Worm (Caenorhabditis elegans) whole organism, L1 larva: ENCODE measurements around the gene clc-9.
A peak's percentile ranks its signal among the peaks of the same experiment; 100 is the strongest.

Experiments
- C04F5.9 ChIP-seq: sonication (generic microtip); optimal IDR thresholded peaks from 2 replicates; lab custom pipeline; 2016; ENCODE audit warnings: missing genetic modification characterization, missing compliant biosample characterization
- Y116A8C.19 ChIP-seq: sonication (generic microtip); optimal IDR thresholded peaks from 2 replicates; lab custom pipeline; 2016; ENCODE audit warnings: missing compliant biosample characterization, missing genetic modification characterization, borderline replicate concordance
- blmp-1 ChIP-seq: fragments of 150-350 bp; optimal IDR thresholded peaks from 2 replicates; lab custom pipeline; 2014; ENCODE audit warnings: missing biosample characterization, missing genetic modification characterization
- ceh-8 ChIP-seq: fragments of 200-800 bp; sonication (Bioruptor generic); optimal IDR thresholded peaks from 2 replicates; lab custom pipeline; 2018; ENCODE audit warnings: mild to moderate bottlenecking, missing genetic modification characterization, moderate library complexity, missing compliant biosample characterization
- ceh-82 ChIP-seq, 3 experiments: fragments of 150-350 bp in 1 of 3; sonication (generic microtip) in 2 of 3; optimal IDR thresholded peaks; 2 replicates each; lab custom pipeline; 2014 to 2017; ENCODE audit warnings: missing biosample characterization in 3 of 3, missing genetic modification characterization in 3 of 3
- ces-1 ChIP-seq: fragments of 150-350 bp; optimal IDR thresholded peaks from 2 replicates; lab custom pipeline; 2014; ENCODE audit warnings: missing biosample characterization, missing genetic modification reagents, missing genetic modification characterization
- efl-3 ChIP-seq: fragments of 200-800 bp; sonication (Bioruptor generic); optimal IDR thresholded peaks from 2 replicates; lab custom pipeline; 2018; ENCODE audit warnings: mild to moderate bottlenecking, missing genetic modification characterization, missing compliant biosample characterization
- elt-3 ChIP-seq, 6 experiments: fragments of 150-350 bp in 1 of 6; sonication (generic microtip); optimal IDR thresholded peaks; 2 replicates each; lab custom pipeline; 2017 to 2018; ENCODE audit warnings: missing biosample characterization in 6 of 6, missing genetic modification characterization in 6 of 6, inconsistent platforms in 1 of 6
- ets-5 ChIP-seq: fragments of 200-800 bp; sonication (Bioruptor generic); IDR thresholded peaks from 2 replicates; pipeline ENCODE4 v1.3.6; 2022; ENCODE audit warnings: missing genetic modification characterization, missing compliant biosample characterization
- fkh-10 ChIP-seq: sonication (generic microtip); optimal IDR thresholded peaks from 2 replicates; lab custom pipeline; 2017; ENCODE audit warnings: missing biosample characterization, missing genetic modification reagents, missing genetic modification characterization
- fkh-8 ChIP-seq: sonication (generic microtip); optimal IDR thresholded peaks from 2 replicates; lab custom pipeline; 2016; ENCODE audit warnings: mild to moderate bottlenecking, missing genetic modification characterization, missing compliant biosample characterization
- grh-1 ChIP-seq: fragments of 200-800 bp; sonication (Bioruptor generic); IDR thresholded peaks from 2 replicates; pipeline ENCODE4 v1.3.6; 2022; ENCODE audit warnings: missing genetic modification reagents, missing genetic modification characterization, missing compliant biosample characterization
- hlh-4 ChIP-seq: sonication (generic microtip); optimal IDR thresholded peaks from 2 replicates; lab custom pipeline; 2016; ENCODE audit warnings: mild to moderate bottlenecking, missing genetic modification characterization, missing compliant biosample characterization
- hpl-2 ChIP-seq: fragments of 150-350 bp; optimal IDR thresholded peaks from 2 replicates; lab custom pipeline; 2014; ENCODE audit warnings: missing biosample characterization, missing genetic modification reagents, missing genetic modification characterization
- irx-1 ChIP-seq: sonication (generic microtip); optimal IDR thresholded peaks from 2 replicates; lab custom pipeline; 2016; ENCODE audit warnings: missing genetic modification characterization, missing compliant biosample characterization
- isw-1 ChIP-seq: fragments of 200-800 bp; sonication (Bioruptor generic); IDR thresholded peaks from 2 replicates; pipeline ENCODE4 v1.3.6; 2022; ENCODE audit warnings: missing genetic modification characterization, missing compliant biosample characterization
- lin-14 ChIP-seq: fragments of 200-800 bp; sonication (Bioruptor generic); optimal IDR thresholded peaks from 2 replicates; lab custom pipeline; 2018; ENCODE audit warnings: mild to moderate bottlenecking, missing genetic modification characterization, moderate library complexity, missing compliant biosample characterization
- lin-39 ChIP-seq: fragments of 150-350 bp; optimal IDR thresholded peaks from 2 replicates; lab custom pipeline; 2014; ENCODE audit warnings: missing biosample characterization, missing genetic modification reagents, missing genetic modification characterization
- lir-3 ChIP-seq: sonication (generic microtip); optimal IDR thresholded peaks from 2 replicates; lab custom pipeline; 2016; ENCODE audit warnings: mild to moderate bottlenecking, missing genetic modification characterization, moderate library complexity, missing compliant biosample characterization; ENCODE audit not compliant: poor library complexity
- mef-2 ChIP-seq: fragments of 150-350 bp; optimal IDR thresholded peaks from 2 replicates; lab custom pipeline; 2014; ENCODE audit warnings: missing biosample characterization, missing genetic modification characterization
- mep-1 ChIP-seq: fragments of 150-350 bp; optimal IDR thresholded peaks from 2 replicates; lab custom pipeline; 2014; ENCODE audit warnings: missing biosample characterization, missing genetic modification characterization
- nhr-28 ChIP-seq: fragments of 150-350 bp; optimal IDR thresholded peaks from 2 replicates; lab custom pipeline; 2014; ENCODE audit warnings: missing biosample characterization, missing genetic modification characterization
- nhr-76 ChIP-seq: sonication (generic microtip); optimal IDR thresholded peaks from 2 replicates; lab custom pipeline; 2017; ENCODE audit warnings: missing biosample characterization, missing genetic modification characterization
- nhr-84 ChIP-seq: sonication (generic microtip); optimal IDR thresholded peaks from 2 replicates; lab custom pipeline; 2017; ENCODE audit warnings: missing biosample characterization, missing genetic modification characterization
- nhr-85 ChIP-seq: sonication (generic microtip); peaks from one replicate; lab custom pipeline; 2016; ENCODE audit warnings: missing genetic modification characterization, inconsistent platforms, missing compliant biosample characterization
- pag-3 ChIP-seq: sonication (generic microtip); optimal IDR thresholded peaks from 2 replicates; lab custom pipeline; 2017; ENCODE audit warnings: missing genetic modification characterization, mild to moderate bottlenecking, missing compliant biosample characterization, antibody characterized with exemption, borderline replicate concordance; ENCODE audit not compliant: insufficient read depth
- pqm-1 ChIP-seq: sonication (generic microtip); optimal IDR thresholded peaks from 3 replicates; lab custom pipeline; 2017; ENCODE audit warnings: missing biosample characterization, missing genetic modification characterization
- rnt-1 ChIP-seq: sonication (generic microtip); optimal IDR thresholded peaks from 2 replicates; lab custom pipeline; 2016; ENCODE audit warnings: mild to moderate bottlenecking, missing genetic modification characterization, moderate library complexity, missing compliant biosample characterization
- snu-23 ChIP-seq: sonication (generic microtip); optimal IDR thresholded peaks from 2 replicates; lab custom pipeline; 2016; ENCODE audit warnings: missing genetic modification characterization, missing compliant biosample characterization
- sptf-1 ChIP-seq: fragments of 150-350 bp; optimal IDR thresholded peaks from 2 replicates; lab custom pipeline; 2014; ENCODE audit warnings: missing biosample characterization, missing genetic modification characterization
- swsn-7 ChIP-seq: sonication (generic microtip); optimal IDR thresholded peaks from 2 replicates; lab custom pipeline; 2016; ENCODE audit warnings: missing genetic modification characterization, missing compliant biosample characterization
- unc-30 ChIP-seq: sonication (generic microtip); optimal IDR thresholded peaks from 2 replicates; lab custom pipeline; 2017; ENCODE audit warnings: missing biosample characterization, missing genetic modification characterization
- unc-98 ChIP-seq: fragments of 200-800 bp; sonication (Bioruptor generic); IDR thresholded peaks from 2 replicates; pipeline ENCODE4 v1.3.6; 2022; ENCODE audit warnings: missing genetic modification characterization, missing compliant biosample characterization
- vab-15 ChIP-seq: sonication (generic microtip); optimal IDR thresholded peaks from 2 replicates; lab custom pipeline; 2017; ENCODE audit warnings: missing genotype, mild to moderate bottlenecking, missing genetic modification characterization, missing compliant biosample characterization
- zip-4 ChIP-seq: fragments of 200-800 bp; sonication (Bioruptor generic); optimal IDR thresholded peaks from 2 replicates; lab custom pipeline; 2018; ENCODE audit warnings: mild to moderate bottlenecking, missing genetic modification characterization, moderate library complexity, missing compliant biosample characterization
- ztf-4 ChIP-seq: fragments of 150-350 bp; optimal IDR thresholded peaks from 2 replicates; lab custom pipeline; 2014; ENCODE audit warnings: missing biosample characterization, missing genetic modification characterization

The clc-9 gene

DNA sequence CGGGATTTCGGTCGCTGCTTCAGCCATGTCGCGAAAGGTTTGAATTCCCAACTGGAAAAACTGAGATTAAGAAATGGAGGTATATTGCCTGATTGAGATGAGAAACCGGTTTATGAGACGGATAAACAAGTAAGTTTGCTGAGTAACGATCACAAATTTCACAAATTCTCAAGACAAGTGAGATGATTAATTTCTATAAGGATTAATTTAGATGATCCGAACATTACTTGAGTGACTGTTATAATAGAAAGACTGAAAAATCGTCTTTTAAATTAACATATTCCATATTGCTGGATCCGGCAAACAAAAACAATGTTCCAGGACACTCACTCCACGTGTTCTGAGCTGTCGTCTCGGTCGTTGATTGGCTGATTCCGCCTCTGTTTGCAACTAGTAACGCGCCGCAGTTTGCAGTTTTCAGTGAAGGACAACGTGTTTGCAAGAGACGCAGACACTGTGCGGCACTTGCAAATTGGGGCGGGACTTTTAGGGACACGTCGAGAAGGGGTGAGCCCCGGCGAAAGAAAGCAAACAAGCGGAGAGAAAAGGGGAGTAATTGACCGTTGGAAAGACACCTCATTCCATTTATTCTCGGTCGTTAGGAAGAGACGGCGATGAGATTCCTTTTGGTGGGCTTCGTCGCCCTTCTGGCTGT lies 6.2 kb downstream of the clc-9 start, which contains the start of the genes imp-2 and enpl-1 (continued):
- TF ChIP-seq ets-5 (GFP tag; lab: Robert Waterston, UW), result no peak
- peak; percentile 7 for TF ChIP-seq hpl-2 (GFP tag; lab: Kevin White, UChicago)
- peak; percentile 99 for TF ChIP-seq lin-14 (GFP tag; lab: Kevin White, UChicago)
- TF ChIP-seq lir-3, result peak; percentile 74
- TF ChIP-seq elt-3 (tag; optimal IDR thresholded peaks at IDR 0.05; lab: Kevin White, UChicago), result peak in 3 of 6 experiments; percentile 25 to 91 (median 63)
- TF ChIP-seq ztf-4 (tag; lab: Kevin White, UChicago), result peak; percentile 75
- TF ChIP-seq blmp-1, result peak; percentile 37

DNA sequence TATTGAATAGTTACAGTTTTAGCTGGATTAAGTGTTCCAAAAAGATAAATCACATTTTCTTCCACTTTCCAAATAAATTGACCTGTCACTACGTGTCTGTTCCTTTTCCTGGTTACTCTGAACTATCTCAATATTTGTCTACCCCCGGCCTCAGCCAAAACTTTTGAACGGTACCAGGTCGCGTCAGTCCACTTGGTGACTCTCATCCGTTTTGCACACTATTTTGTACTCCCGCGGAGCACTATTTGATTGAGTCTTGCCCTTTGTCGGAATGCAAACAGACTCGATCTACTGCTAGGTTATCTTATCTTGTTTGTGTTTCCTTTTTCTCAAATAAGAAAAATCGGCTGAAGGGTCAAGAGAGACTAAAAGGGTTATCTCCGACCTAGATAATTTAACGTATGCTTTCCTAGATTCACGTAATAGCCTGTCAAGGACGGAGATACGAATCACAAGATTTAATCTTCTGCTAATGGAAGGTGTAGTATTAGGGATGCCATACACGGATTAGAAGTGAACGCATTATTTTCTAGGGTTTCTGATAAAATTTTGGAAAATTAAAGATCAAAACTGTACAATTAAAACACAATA lies 7.3 kb downstream of the clc-9 start:
- TF ChIP-seq nhr-28 (tag; lab: Kevin White, UChicago), result no peak
- TF ChIP-seq mep-1 (tag; lab: Kevin White, UChicago), result peak; percentile 42
- TF ChIP-seq ces-1, result no peak
- no peak for TF ChIP-seq grh-1
- TF ChIP-seq sptf-1 (tag; lab: Kevin White, UChicago), result no peak
- TF ChIP-seq blmp-1, result peak; percentile 77
- peak; percentile 67 for TF ChIP-seq lin-14 (GFP tag; lab: Kevin White, UChicago)
- peak; percentile 84 for TF ChIP-seq nhr-85 (tag; lab: Kevin White, UChicago)
- no peak for TF ChIP-seq C04F5.9 (tag; lab: Kevin White, UChicago)
- no peak for TF ChIP-seq hlh-4 (tag; lab: Kevin White, UChicago)
- TF ChIP-seq nhr-84 (tag; lab: Kevin White, UChicago), result no peak
- no peak for TF ChIP-seq isw-1 (GFP tag; lab: Robert Waterston, UW)
- TF ChIP-seq mef-2 (tag; lab: Kevin White, UChicago), result no peak
- peak in 2 of 6 experiments; percentile 25 to 76 for TF ChIP-seq elt-3 (tag; optimal IDR thresholded peaks at IDR 0.05; lab: Kevin White, UChicago)
- no peak for TF ChIP-seq snu-23 (GFP tag; lab: Kevin White, UChicago)
- TF ChIP-seq zip-4, result no peak
- TF ChIP-seq ceh-82 (tag; optimal IDR thresholded peaks at IDR 0.05; lab: Kevin White, UChicago), result no peak
- TF ChIP-seq fkh-10 (GFP tag; lab: Kevin White, UChicago), result no peak
- no peak for TF ChIP-seq ets-5 (GFP tag; lab: Robert Waterston, UW)
- TF ChIP-seq rnt-1 (tag; lab: Kevin White, UChicago), result no peak
- TF ChIP-seq fkh-8, result no peak
- TF ChIP-seq unc-30, result no peak
- no peak for TF ChIP-seq unc-98 (GFP tag; lab: Robert Waterston, UW)
- peak; percentile 11 for TF ChIP-seq ztf-4 (tag; lab: Kevin White, UChicago)
- TF ChIP-seq swsn-7, result no peak
- TF ChIP-seq lin-39 (tag; lab: Kevin White, UChicago), result no peak

DNA sequence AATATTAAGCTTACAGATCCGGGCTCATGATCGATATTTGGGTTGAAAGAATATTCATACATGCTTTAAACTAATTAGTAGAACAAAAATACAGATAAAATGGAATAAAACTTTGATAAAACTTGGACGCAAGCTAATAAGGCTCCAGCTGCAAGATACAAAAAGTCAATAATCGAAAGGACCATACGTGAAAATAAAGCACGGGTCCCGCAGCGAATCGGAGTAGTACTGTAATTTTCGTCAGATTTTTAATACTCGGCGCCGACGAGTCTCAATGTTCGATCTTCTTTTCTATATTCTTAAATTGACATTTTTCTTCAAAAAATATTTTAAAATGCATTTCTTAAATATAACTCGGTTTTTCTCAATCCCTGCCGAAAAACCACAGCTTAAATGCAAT lies 11.9 kb downstream of the clc-9 start, which contains the start of gene spo-11:
TSS of gene spo-11 (minus strand) at position 189 of the 400 bp plus-strand sequence.
- TF ChIP-seq nhr-76 (tag; lab: Kevin White, UChicago) (no peak), pag-3 (no peak), blmp-1 (no peak), Y116A8C.19 (tag; lab: Kevin White, UChicago) (no peak), efl-3 (GFP tag; lab: Kevin White, UChicago) (no peak), irx-1 (tag; lab: Kevin White, UChicago) (no peak), hpl-2 (GFP tag; lab: Kevin White, UChicago) (no peak), swsn-7 (no peak), isw-1 (GFP tag; lab: Robert Waterston, UW) (no peak), unc-30 (no peak), lir-3 (no peak), vab-15 (tag; lab: Kevin White, UChicago) (no peak), ceh-8 (GFP tag; lab: Kevin White, UChicago) (no peak), ceh-82 (tag; optimal IDR thresholded peaks at IDR 0.05; lab: Kevin White, UChicago) (no peak), pqm-1 (no peak)
